Fruit fly (Drosophila melanogaster) whole organism, prepupa: ENCODE data around the gene CG12009.
A peak's percentile ranks its signal among the peaks of the same experiment; 100 is the strongest.

Experiments
- CG11294 ChIP-seq: fragments of 200-800 bp; sonication (Bioruptor generic); IDR thresholded peaks from 2 replicates; pipeline ENCODE4 v1.3.6; 2022; ENCODE audit warnings: missing biosample characterization, missing genetic modification characterization
- CG31627 ChIP-seq: fragments of 200-800 bp; sonication (Bioruptor generic); optimal IDR thresholded peaks from 3 replicates; lab custom pipeline; 2016; ENCODE audit warnings: missing biosample characterization, missing genetic modification characterization
- Eip75B ChIP-seq: fragments of 200-800 bp; sonication (Bioruptor generic); optimal IDR thresholded peaks from 3 replicates; lab custom pipeline; 2016; ENCODE audit warnings: missing biosample characterization, missing genetic modification characterization
- Hr38 ChIP-seq: sonication (Bioruptor generic); optimal IDR thresholded peaks from 2 replicates; lab custom pipeline; 2016; ENCODE audit warnings: missing biosample characterization, missing genetic modification characterization
- Lpt ChIP-seq: fragments of 200-800 bp; sonication (Bioruptor generic); optimal IDR thresholded peaks from 3 replicates; lab custom pipeline; 2016; ENCODE audit warnings: missing biosample characterization, missing genetic modification characterization
- Met ChIP-seq: fragments of 200-800 bp; sonication (Bioruptor generic); optimal IDR thresholded peaks from 3 replicates; lab custom pipeline; 2016; ENCODE audit warnings: missing biosample characterization, missing genetic modification characterization
- net ChIP-seq: fragments of 200-800 bp; sonication (Bioruptor generic); optimal IDR thresholded peaks from 3 replicates; lab custom pipeline; 2016; ENCODE audit warnings: missing biosample characterization, missing genetic modification characterization
- topi ChIP-seq: fragments of 200-800 bp; sonication (Bioruptor generic); optimal IDR thresholded peaks from 3 replicates; lab custom pipeline; 2016; ENCODE audit warnings: missing biosample characterization, missing genetic modification characterization

- TF ChIP-seq net (GFP tag; lab: Kevin White, UChicago) (no peak), topi (GFP tag; lab: Kevin White, UChicago) (no peak), Hr38 (no peak), CG31627 (GFP tag; lab: Kevin White, UChicago) (no peak), Lpt (GFP tag; lab: Kevin White, UChicago) (peak; percentile 20), Met (GFP tag; lab: Kevin White, UChicago) (no peak), Eip75B (peak; percentile 11), CG11294 (GFP tag; lab: Robert Waterston, UW) (no peak)
Measured at dm6 chr3L:3242121-3243083, 48.9 kb upstream of the CG12009 start.
